Worm (Caenorhabditis elegans): ENCODE measurements around the gene glna-1.

- TF ChIP-seq dao-5 (tag; optimal IDR thresholded peaks at IDR 0.05), result no peak
- TF ChIP-seq W03F9.2 (tag; optimal IDR thresholded peaks at IDR 0.05), result no peak
These were observed 29.1 kb downstream of the glna-1 start for ce11 chrII:14704204-14704603.

All from whole organism, L4/young adult.